Worm (Caenorhabditis elegans) whole organism, L3 larva: Measurements from ENCODE around the gene fbxa-172.

Source experiments
- ZK546.5 ChIP-seq: sonication (generic microtip); optimal IDR thresholded peaks from 2 replicates; lab custom pipeline; 2017; ENCODE audit warnings: missing biosample characterization, missing genetic modification characterization
- aly-2 ChIP-seq: fragments of 150-350 bp; optimal IDR thresholded peaks from 2 replicates; lab custom pipeline; 2014; ENCODE audit warnings: missing biosample characterization, missing genetic modification characterization
- ceh-16 ChIP-seq: sonication (generic microtip); optimal IDR thresholded peaks from 2 replicates; lab custom pipeline; 2017; ENCODE audit warnings: missing biosample characterization, missing genetic modification characterization
- ceh-28 ChIP-seq: fragments of 150-350 bp; optimal IDR thresholded peaks from 2 replicates; lab custom pipeline; 2014; ENCODE audit warnings: missing biosample characterization, missing genetic modification reagents, missing genetic modification characterization
- ceh-82 ChIP-seq: fragments of 150-350 bp; optimal IDR thresholded peaks from 2 replicates; lab custom pipeline; 2014; ENCODE audit warnings: missing biosample characterization, missing genetic modification characterization
- daf-12 ChIP-seq: fragments of 150-350 bp; optimal IDR thresholded peaks from 2 replicates; lab custom pipeline; 2014; ENCODE audit warnings: missing biosample characterization, missing genetic modification reagents, missing genetic modification characterization
- egl-27 ChIP-seq: sonication (generic microtip); optimal IDR thresholded peaks from 4 replicates; lab custom pipeline; 2017; ENCODE audit warnings: missing biosample characterization, missing genetic modification reagents, missing genetic modification characterization
- elt-1 ChIP-seq: fragments of 150-350 bp; optimal IDR thresholded peaks from 2 replicates; lab custom pipeline; 2014; ENCODE audit warnings: missing biosample characterization, missing genetic modification characterization
- elt-2 ChIP-seq: sonication (generic microtip); optimal IDR thresholded peaks from 2 replicates; lab custom pipeline; 2016; ENCODE audit warnings: missing genetic modification reagents, mild to moderate bottlenecking, missing genetic modification characterization, missing compliant biosample characterization
- elt-3 ChIP-seq, 3 experiments: fragments of 150-350 bp in 1 of 3; sonication (generic microtip) in 2 of 3; optimal IDR thresholded peaks; 2 replicates in 2 of 3; 4 replicates in 1 of 3; lab custom pipeline; 2014 to 2017; ENCODE audit warnings: missing biosample characterization in 3 of 3, missing genetic modification characterization in 3 of 3
- eor-1 ChIP-seq, 2 experiments: fragments of 150-350 bp; optimal IDR thresholded peaks; 2 replicates each; lab custom pipeline; 2014 to 2018; ENCODE audit warnings: missing biosample characterization in 2 of 2, missing genetic modification characterization in 2 of 2
- fkh-10 ChIP-seq: sonication (generic microtip); optimal IDR thresholded peaks from 2 replicates; lab custom pipeline; 2017; ENCODE audit warnings: missing biosample characterization, missing genetic modification reagents, missing genetic modification characterization
- fos-1 ChIP-seq: fragments of 150-350 bp; optimal IDR thresholded peaks from 2 replicates; lab custom pipeline; 2014; ENCODE audit warnings: missing biosample characterization, missing genetic modification characterization
- jun-1 ChIP-seq: fragments of 150-350 bp; optimal IDR thresholded peaks from 2 replicates; lab custom pipeline; 2014; ENCODE audit warnings: missing biosample characterization, missing genetic modification reagents, missing genetic modification characterization
- lin-15B ChIP-seq: fragments of 150-350 bp; optimal IDR thresholded peaks from 2 replicates; lab custom pipeline; 2014; ENCODE audit warnings: missing biosample characterization, missing genetic modification characterization
- mml-1 ChIP-seq: fragments of 150-350 bp; sonication (generic microtip); optimal IDR thresholded peaks from 3 replicates; lab custom pipeline; 2014; ENCODE audit warnings: missing biosample characterization, missing genetic modification characterization
- nfya-1 ChIP-seq: sonication (generic microtip); optimal IDR thresholded peaks from 2 replicates; lab custom pipeline; 2017; ENCODE audit warnings: missing genetic modification characterization, mild to moderate bottlenecking, missing compliant biosample characterization, antibody characterized with exemption, moderate library complexity; ENCODE audit not compliant: insufficient read depth
- nhr-11 ChIP-seq: fragments of 150-350 bp; optimal IDR thresholded peaks from 2 replicates; lab custom pipeline; 2014; ENCODE audit warnings: missing biosample characterization, missing genetic modification characterization
- nhr-12 ChIP-seq: fragments of 150-350 bp; optimal IDR thresholded peaks from 2 replicates; lab custom pipeline; 2014; ENCODE audit warnings: missing biosample characterization, missing genetic modification characterization
- nhr-23 ChIP-seq: fragments of 150-350 bp; optimal IDR thresholded peaks from 2 replicates; lab custom pipeline; 2014; ENCODE audit warnings: missing biosample characterization, missing genetic modification reagents, missing genetic modification characterization
- nhr-25 ChIP-seq: sonication (generic microtip); optimal IDR thresholded peaks from 2 replicates; lab custom pipeline; 2017; ENCODE audit warnings: missing biosample characterization, missing genetic modification characterization
- nhr-28 ChIP-seq: fragments of 150-350 bp; optimal IDR thresholded peaks from 2 replicates; lab custom pipeline; 2014; ENCODE audit warnings: missing biosample characterization, missing genetic modification characterization
- nhr-67 ChIP-seq: fragments of 150-350 bp; optimal IDR thresholded peaks from 2 replicates; lab custom pipeline; 2014; ENCODE audit warnings: missing biosample characterization, missing genetic modification characterization
- nhr-76 ChIP-seq: fragments of 150-350 bp; sonication (generic microtip); optimal IDR thresholded peaks from 5 replicates; lab custom pipeline; 2014; ENCODE audit warnings: missing biosample characterization, missing genetic modification characterization
- nhr-77 ChIP-seq: fragments of 150-350 bp; optimal IDR thresholded peaks from 2 replicates; lab custom pipeline; 2014; ENCODE audit warnings: missing biosample characterization, missing genetic modification characterization
- pha-4 ChIP-seq: fragments of 150-350 bp; optimal IDR thresholded peaks from 2 replicates; lab custom pipeline; 2014; ENCODE audit warnings: missing biosample characterization, missing genetic modification reagents, missing genetic modification characterization
- pqm-1 ChIP-seq: fragments of 150-350 bp; optimal IDR thresholded peaks from 2 replicates; lab custom pipeline; 2017; ENCODE audit warnings: missing biosample characterization, missing genetic modification characterization, inconsistent platforms
- sea-2 ChIP-seq: fragments of 150-350 bp; sonication (generic microtip); optimal IDR thresholded peaks from 4 replicates; lab custom pipeline; 2014; ENCODE audit warnings: missing biosample characterization, missing genetic modification reagents, missing genetic modification characterization
- snpc-4 ChIP-seq: fragments of 150-350 bp; optimal IDR thresholded peaks from 2 replicates; lab custom pipeline; 2014; ENCODE audit warnings: missing biosample characterization, missing genetic modification characterization
- tbx-2 ChIP-seq: sonication (generic microtip); optimal IDR thresholded peaks from 2 replicates; lab custom pipeline; 2016; ENCODE audit warnings: mild to moderate bottlenecking, missing genetic modification characterization, missing compliant biosample characterization
- unc-62 ChIP-seq: fragments of 150-350 bp; sonication (generic microtip); optimal IDR thresholded peaks from 4 replicates; lab custom pipeline; 2014; ENCODE audit warnings: missing biosample characterization, missing genetic modification reagents, missing genetic modification characterization
- ztf-11 ChIP-seq: fragments of 150-350 bp; optimal IDR thresholded peaks from 2 replicates; lab custom pipeline; 2014; ENCODE audit warnings: missing biosample characterization, missing genetic modification characterization
- ztf-4 ChIP-seq: fragments of 150-350 bp; optimal IDR thresholded peaks from 2 replicates; lab custom pipeline; 2014; ENCODE audit warnings: missing biosample characterization, missing genetic modification characterization

The fbxa-172 gene

ce11 chrV:17546931-17547330 lies 12.1 kb upstream of the fbxa-172 start:
- peak; percentile 33 for TF ChIP-seq pqm-1 (tag; lab: Kevin White, UChicago)
- TF ChIP-seq elt-2 (tag; lab: Kevin White, UChicago), result peak; percentile 76
- no peak for TF ChIP-seq nhr-77 (tag; lab: Kevin White, UChicago)

- TF ChIP-seq ztf-11 (tag; lab: Kevin White, UChicago), result no peak
- TF ChIP-seq ceh-16, result no peak
- TF ChIP-seq ceh-82 (tag; lab: Kevin White, UChicago), result no peak
- TF ChIP-seq fkh-10 (GFP tag; lab: Kevin White, UChicago), result no peak
- TF ChIP-seq elt-2 (tag; lab: Kevin White, UChicago), result no peak
- TF ChIP-seq fos-1, result no peak
- no peak for TF ChIP-seq unc-62 (GFP tag; lab: Kevin White, UChicago)
- TF ChIP-seq tbx-2 (tag; lab: Kevin White, UChicago), result no peak
- no peak for TF ChIP-seq jun-1 (tag; lab: Kevin White, UChicago)
- TF ChIP-seq pha-4 (tag; lab: Kevin White, UChicago), result no peak
- no peak for TF ChIP-seq elt-1 (tag; lab: Kevin White, UChicago)
- no peak for TF ChIP-seq ztf-4 (tag; lab: Kevin White, UChicago)
- no peak for TF ChIP-seq nhr-77 (tag; lab: Kevin White, UChicago)
- TF ChIP-seq egl-27 (tag; lab: Kevin White, UChicago), result no peak
- no peak for TF ChIP-seq nhr-67 (tag; lab: Kevin White, UChicago)
These were observed 10.4 kb upstream of the fbxa-172 start for ce11 chrV:17548635-17549034.

- TF ChIP-seq fkh-10 (GFP tag; lab: Kevin White, UChicago) (no peak), pqm-1 (tag; lab: Kevin White, UChicago) (peak; percentile 33), elt-2 (tag; lab: Kevin White, UChicago) (peak; percentile 63)
These were observed 9.7 kb upstream of the fbxa-172 start, which contains the start of gene fbxa-176 for ce11 chrV:17549362-17549761. Gene fbxa-176, plus strand, starts transcription at chrV:17549675.

DNA sequence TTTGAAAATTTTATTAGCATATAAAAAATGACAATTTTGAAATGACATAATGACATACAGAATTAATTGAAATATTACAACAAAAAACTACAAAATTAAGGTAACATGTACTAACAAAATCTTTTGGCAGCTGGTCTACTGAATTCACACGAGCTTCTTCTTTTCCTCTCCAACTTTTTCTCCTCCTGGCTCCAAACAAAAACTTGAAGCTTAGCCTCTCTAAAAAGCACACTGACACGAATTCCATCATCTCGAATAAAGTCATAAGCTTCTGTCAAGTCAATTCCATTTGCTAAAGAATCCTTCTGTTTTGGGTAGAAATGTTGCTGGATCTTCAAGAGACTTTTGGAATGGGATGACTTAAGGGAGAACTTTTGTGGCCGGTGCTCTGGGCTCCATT lies 7.7 kb upstream of the fbxa-172 start:
- TF ChIP-seq nhr-12 (no peak), elt-2 (tag; lab: Kevin White, UChicago) (no peak), elt-3 (tag; optimal IDR thresholded peaks at IDR 0.05; lab: Kevin White, UChicago) (no peak), sea-2 (GFP tag; lab: Kevin White, UChicago) (no peak), daf-12 (tag; lab: Kevin White, UChicago) (no peak), ztf-4 (tag; lab: Kevin White, UChicago) (no peak), lin-15B (tag; lab: Kevin White, UChicago) (no peak), egl-27 (tag; lab: Kevin White, UChicago) (no peak), nhr-25 (no peak), pqm-1 (tag; lab: Kevin White, UChicago) (no peak), nfya-1 (tag; lab: Kevin White, UChicago) (no peak), nhr-23 (tag; lab: Kevin White, UChicago) (no peak), pha-4 (tag; lab: Kevin White, UChicago) (no peak), nhr-11 (tag; lab: Kevin White, UChicago) (no peak), snpc-4 (tag; lab: Kevin White, UChicago) (no peak), mml-1 (no peak), nhr-28 (tag; lab: Kevin White, UChicago) (no peak), ZK546.5 (no peak)

DNA sequence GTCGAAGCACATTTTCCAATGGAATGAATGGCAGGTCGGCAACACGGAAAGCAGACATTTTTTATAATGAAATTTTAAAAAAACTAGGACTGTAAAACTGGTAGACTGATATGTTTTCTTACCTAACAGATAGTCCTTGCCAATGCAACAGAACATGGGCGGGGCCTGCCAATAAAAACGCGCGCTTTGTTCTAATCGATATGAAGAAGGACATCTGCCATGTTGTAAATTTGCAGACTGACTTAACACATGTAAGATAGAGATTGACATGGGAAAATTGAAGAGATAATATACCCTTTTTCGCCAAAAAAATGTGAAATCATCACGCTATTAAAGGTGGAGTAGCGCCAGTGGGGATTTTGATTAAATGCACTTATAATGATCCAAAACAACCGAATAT lies 6.3 kb upstream of the fbxa-172 start, which contains the start of gene C38D9.8:
Gene C38D9.8, minus strand, starts transcription at position 101 of the 400 bp plus-strand sequence.
- no peak for TF ChIP-seq eor-1 (tag; optimal IDR thresholded peaks at IDR 0.05; lab: Kevin White, UChicago)
- no peak for TF ChIP-seq nhr-12
- TF ChIP-seq ceh-28 (tag; lab: Kevin White, UChicago), result no peak
- TF ChIP-seq nhr-76 (tag; lab: Kevin White, UChicago), result no peak
- no peak for TF ChIP-seq aly-2 (tag; lab: Kevin White, UChicago)
